Fruit fly (Drosophila melanogaster) S2 (cell line): ENCODE measurements around the gene CG5498.

Experiments
- CG8478 ChIP-seq: fragments of >200 bp; optimal IDR thresholded peaks from 2 replicates; lab custom pipeline; 2018
- CTCF ChIP-seq, 2 experiments: fragments of >200 bp; optimal IDR thresholded peaks; 2 replicates each; lab custom pipeline; 2018

DNA sequence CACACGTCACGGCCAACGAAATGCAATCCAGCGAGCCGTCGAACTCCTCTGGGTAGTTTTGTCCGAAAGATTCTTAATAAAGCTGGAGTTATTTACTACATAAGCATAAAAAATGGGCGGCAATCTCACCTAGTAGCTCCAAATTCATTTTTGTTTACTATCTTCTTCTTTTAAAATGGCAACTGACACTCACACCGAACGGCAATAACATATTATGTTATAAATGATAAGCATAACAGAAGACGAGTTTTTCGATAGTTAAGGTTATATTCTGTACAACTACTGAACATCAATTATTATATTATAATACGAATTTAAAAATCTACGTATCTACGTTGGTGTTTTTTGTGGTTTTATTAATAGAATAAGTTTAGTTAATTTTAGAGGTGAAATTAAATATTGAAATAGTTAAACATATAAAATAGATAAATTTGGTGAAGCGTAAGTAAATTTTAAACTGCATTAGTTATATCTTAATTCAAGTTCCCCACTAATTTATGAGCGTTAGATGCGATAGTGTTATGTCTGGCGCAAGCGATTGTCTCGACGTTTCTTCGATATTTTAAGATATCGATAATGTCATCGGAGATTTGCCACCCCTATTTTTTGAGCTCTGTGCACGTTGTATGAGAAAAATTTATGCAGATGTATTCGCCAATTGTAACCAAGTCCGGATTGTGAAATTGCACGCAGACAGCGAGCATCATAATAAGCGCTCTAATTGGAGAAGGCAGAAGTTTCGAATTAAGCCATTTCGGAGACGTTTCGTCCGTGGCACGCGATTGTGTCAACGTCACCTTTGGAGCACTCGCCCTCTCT is 35.9 kb downstream of the CG5498 start, which contains the start of the genes Rbbp5 and eRF1:
- TF ChIP-seq CG8478 (lab: Kevin White, UChicago), result no peak
- TF ChIP-seq CTCF (optimal IDR thresholded peaks at IDR 0.05; lab: Kevin White, UChicago), result no peak
